Worm (Caenorhabditis elegans): ENCODE measurements around the gene gly-7.

The gly-7 gene

DNA sequence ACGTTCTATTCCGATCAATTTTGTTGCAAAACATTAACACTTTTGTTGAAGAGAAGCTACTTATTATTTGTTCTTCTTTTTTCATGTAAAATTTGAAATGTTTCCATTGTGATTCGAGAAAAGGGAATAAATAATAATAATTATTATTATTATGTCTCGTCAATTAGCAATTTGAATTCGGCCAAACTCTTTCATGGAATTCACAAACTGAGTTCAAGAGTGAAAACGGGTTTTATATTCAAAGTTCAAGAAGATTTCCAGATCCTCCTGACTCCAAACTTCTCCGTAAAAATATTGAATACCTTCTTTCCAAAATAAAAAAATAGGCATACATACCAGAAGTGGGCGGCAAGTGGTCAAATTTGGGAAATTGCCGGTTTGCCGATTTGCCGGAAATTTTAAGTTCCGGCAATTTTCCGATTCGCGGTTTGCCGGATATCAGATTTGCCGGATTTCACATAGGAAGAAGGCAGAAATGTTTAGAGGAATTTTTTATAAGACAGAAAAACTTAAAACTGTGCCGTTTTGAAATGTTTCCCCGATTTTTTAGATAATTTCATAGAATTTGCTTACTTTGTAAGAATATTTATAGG, 15.3 kb downstream of the gly-7 start:
- peak; percentile 13 for TF ChIP-seq nhr-25 (tag; optimal IDR thresholded peaks at IDR 0.05)
- TF ChIP-seq nhr-11 (tag; optimal IDR thresholded peaks at IDR 0.05): no peak
- peak; percentile 19 for TF ChIP-seq egl-5 (tag; optimal IDR thresholded peaks at IDR 0.05)
- TF ChIP-seq ZK546.5 (tag; optimal IDR thresholded peaks at IDR 0.05): no peak
- TF ChIP-seq pha-4 (tag; optimal IDR thresholded peaks at IDR 0.05): peak; percentile 49
- TF ChIP-seq ztf-4 (tag; optimal IDR thresholded peaks at IDR 0.05): no peak
- TF ChIP-seq lin-39 (tag; optimal IDR thresholded peaks at IDR 0.05): no peak
- TF ChIP-seq aly-2 (tag; optimal IDR thresholded peaks at IDR 0.05): no peak
- no peak for TF ChIP-seq ceh-16 (tag; optimal IDR thresholded peaks at IDR 0.05)
- peak; percentile 30 for TF ChIP-seq nfya-1 (tag; optimal IDR thresholded peaks at IDR 0.05; ENCODE audit: insufficient read depth)
- TF ChIP-seq hmg-11 (tag; optimal IDR thresholded peaks at IDR 0.05): no peak
- no peak for TF ChIP-seq nhr-237 (tag; optimal IDR thresholded peaks at IDR 0.05)
- TF ChIP-seq elt-3 (tag; optimal IDR thresholded peaks at IDR 0.05): no peak
- no peak for TF ChIP-seq egl-27 (tag; optimal IDR thresholded peaks at IDR 0.05)
- TF ChIP-seq nhr-43 (tag; optimal IDR thresholded peaks at IDR 0.05; ENCODE audit: poor library complexity, severe bottlenecking): no peak
- no peak for TF ChIP-seq unc-39 (tag; optimal IDR thresholded peaks at IDR 0.05)
- no peak for TF ChIP-seq mdl-1 (tag; optimal IDR thresholded peaks at IDR 0.05)
- TF ChIP-seq elt-1 (tag; optimal IDR thresholded peaks at IDR 0.05): no peak
- no peak for TF ChIP-seq daf-12 (tag; optimal IDR thresholded peaks at IDR 0.05)
- TF ChIP-seq jun-1 (tag; optimal IDR thresholded peaks at IDR 0.05): no peak
- no peak for TF ChIP-seq sea-2 (GFP tag; optimal IDR thresholded peaks at IDR 0.05)
- TF ChIP-seq ama-1 (optimal IDR thresholded peaks at IDR 0.05): peak; percentile 92
- TF ChIP-seq ceh-28 (tag; optimal IDR thresholded peaks at IDR 0.05): no peak

DNA sequence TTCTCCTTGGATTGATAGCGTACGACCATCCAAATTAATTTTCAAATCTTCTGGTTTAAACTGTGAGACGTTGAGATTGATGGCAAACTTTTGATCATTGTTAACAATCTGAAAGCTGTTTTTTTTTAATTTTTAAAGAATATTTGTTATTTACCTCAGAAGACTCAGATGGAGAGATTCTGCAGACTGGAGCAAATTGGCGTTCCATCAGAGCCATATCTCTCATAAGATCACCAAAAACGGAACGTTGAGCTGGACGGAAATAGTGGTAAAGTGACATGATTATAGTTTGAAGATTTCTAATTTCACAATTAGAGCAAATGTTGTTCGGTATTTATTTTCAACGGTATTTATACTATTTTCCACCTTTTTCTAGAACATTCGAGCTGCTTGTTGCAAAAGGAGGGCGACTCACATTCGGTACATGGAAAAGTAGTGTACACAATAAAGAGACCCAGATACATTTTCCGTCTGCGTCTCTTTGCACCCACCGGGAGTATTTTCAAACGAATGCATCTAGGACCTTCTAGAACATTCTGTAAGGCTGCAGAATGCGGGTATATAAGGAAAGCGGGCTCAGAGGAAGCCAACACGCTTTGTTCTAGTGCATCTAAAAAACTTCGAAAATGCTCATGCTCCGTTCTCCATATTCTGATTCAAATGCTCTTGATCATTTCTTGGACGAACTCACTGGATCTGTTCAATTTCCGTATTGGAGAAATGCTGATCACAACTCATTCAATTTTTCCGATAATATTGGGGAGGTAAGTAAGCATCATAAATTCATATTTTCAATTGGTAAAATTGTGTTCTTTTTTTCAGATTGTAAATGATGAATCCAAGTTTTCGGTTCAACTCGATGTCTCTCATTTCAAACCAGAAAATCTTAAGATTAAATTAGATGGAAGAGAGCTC, 16.2 kb downstream of the gly-7 start, which contains the start of the genes hsp-16.2 and hsp-16.41:
hsp-16.2 (minus strand) TSS at position 313 of the 915 bp plus-strand sequence.
hsp-16.41 (plus strand) TSS at position 534 of the 915 bp plus-strand sequence.
- TF ChIP-seq nhr-43 (tag; optimal IDR thresholded peaks at IDR 0.05; ENCODE audit: poor library complexity, severe bottlenecking): no peak
- TF ChIP-seq skn-1 (tag; optimal IDR thresholded peaks at IDR 0.05): peak; percentile 40
- TF ChIP-seq lsy-12 (tag; optimal IDR thresholded peaks at IDR 0.05): peak; percentile 46
- TF ChIP-seq nhr-25 (tag; optimal IDR thresholded peaks at IDR 0.05): peak; percentile 6
- no peak for TF ChIP-seq tbx-2 (tag; optimal IDR thresholded peaks at IDR 0.05)
- no peak for TF ChIP-seq nhr-76 (tag; optimal IDR thresholded peaks at IDR 0.05)
- peak; percentile 65 for TF ChIP-seq sea-2 (GFP tag; optimal IDR thresholded peaks at IDR 0.05)
- TF ChIP-seq elt-2 (tag; optimal IDR thresholded peaks at IDR 0.05): peak; percentile 28
- peak; percentile 95 for TF ChIP-seq ama-1 (optimal IDR thresholded peaks at IDR 0.05)
- no peak for TF ChIP-seq ztf-4 (tag; optimal IDR thresholded peaks at IDR 0.05)
- no peak for TF ChIP-seq nhr-67 (tag; optimal IDR thresholded peaks at IDR 0.05)
- TF ChIP-seq ceh-82 (tag; optimal IDR thresholded peaks at IDR 0.05): no peak
- TF ChIP-seq daf-12 (tag; optimal IDR thresholded peaks at IDR 0.05): no peak
- no peak for TF ChIP-seq elt-3 (tag; optimal IDR thresholded peaks at IDR 0.05)
- peak; percentile 81 for TF ChIP-seq nfya-1 (tag; optimal IDR thresholded peaks at IDR 0.05; ENCODE audit: insufficient read depth)
- TF ChIP-seq fos-1 (tag; optimal IDR thresholded peaks at IDR 0.05): no peak
- no peak for TF ChIP-seq fkh-2 (tag; optimal IDR thresholded peaks at IDR 0.05)
- peak; percentile 62 for TF ChIP-seq pha-4 (tag; optimal IDR thresholded peaks at IDR 0.05)
- TF ChIP-seq lin-39 (tag; optimal IDR thresholded peaks at IDR 0.05): peak; percentile 49
- no peak for TF ChIP-seq ceh-9 (tag; optimal IDR thresholded peaks at IDR 0.05)
- no peak for TF ChIP-seq egl-27 (tag; optimal IDR thresholded peaks at IDR 0.05)
- TF ChIP-seq hmg-11 (tag; optimal IDR thresholded peaks at IDR 0.05): peak; percentile 29
- TF ChIP-seq nhr-237 (tag; optimal IDR thresholded peaks at IDR 0.05): no peak
- no peak for TF ChIP-seq ZK546.5 (tag; optimal IDR thresholded peaks at IDR 0.05)
- no peak for TF ChIP-seq jun-1 (tag; optimal IDR thresholded peaks at IDR 0.05)
- TF ChIP-seq eor-1 (tag; optimal IDR thresholded peaks at IDR 0.05): peak in 1 of 2 experiments; percentile 69

DNA sequence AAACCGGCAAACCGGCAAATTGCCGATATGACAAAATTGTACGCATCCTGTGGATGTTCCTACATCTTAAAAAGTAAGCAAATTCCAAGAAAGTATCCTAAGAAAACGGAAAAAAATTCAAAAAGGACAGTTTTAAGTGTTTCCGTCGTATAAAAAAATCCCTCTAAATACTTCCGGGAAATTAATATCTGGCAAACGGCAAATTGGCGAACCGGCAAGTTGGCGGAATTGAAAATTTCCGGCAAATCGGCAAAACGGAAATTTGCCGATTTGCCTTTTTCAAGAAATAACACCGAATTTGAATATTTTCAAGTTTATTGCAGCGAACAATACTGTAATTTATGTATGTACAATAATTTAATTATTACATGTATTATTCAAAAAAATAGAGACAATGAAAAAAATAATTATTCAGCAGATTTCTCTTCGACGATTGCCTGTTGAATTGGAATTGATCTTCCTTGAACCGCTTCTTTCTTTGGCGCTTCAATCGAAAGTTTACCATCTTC, 17.0 kb downstream of the gly-7 start:
- TF ChIP-seq nfya-1 (tag; optimal IDR thresholded peaks at IDR 0.05; ENCODE audit: insufficient read depth) (peak; percentile 12), pha-4 (tag; optimal IDR thresholded peaks at IDR 0.05) (peak; percentile 37), ama-1 (optimal IDR thresholded peaks at IDR 0.05) (peak; percentile 92), nhr-12 (tag; optimal IDR thresholded peaks at IDR 0.05) (no peak)

Measured in whole organism, L3 larva.